Worm (Caenorhabditis elegans) whole organism, L4 larva: ENCODE measurements around the gene dhps-1.

Experiments
- D1046.2 ChIP-seq: fragments of 200-800 bp; sonication (Bioruptor generic); IDR thresholded peaks from 2 replicates; pipeline ENCODE4 v1.3.6; 2022; ENCODE audit warnings: missing genetic modification characterization, missing compliant biosample characterization
- F26F4.8 ChIP-seq: fragments of 200-800 bp; sonication (Bioruptor generic); conservative IDR thresholded peaks from 2 replicates; pipeline ENCODE4 v1.3.6; 2022; ENCODE audit warnings: missing genetic modification characterization, missing compliant biosample characterization
- Y48G9A.11 ChIP-seq: fragments of 200-800 bp; sonication (Bioruptor generic); IDR thresholded peaks from 2 replicates; pipeline ENCODE4 v1.3.6; 2022; ENCODE audit warnings: missing genetic modification reagents, missing genetic modification characterization, missing compliant biosample characterization
- ZK546.5 ChIP-seq, 2 experiments: sonication (generic microtip); optimal IDR thresholded peaks; 2 replicates each; lab custom pipeline; 2017; ENCODE audit warnings: missing biosample characterization in 2 of 2, missing genetic modification characterization in 2 of 2
- aha-1 ChIP-seq: fragments of 150-350 bp; peaks from one replicate; lab custom pipeline; 2014; ENCODE audit warnings: missing biosample characterization, missing genetic modification characterization
- ama-1 ChIP-seq: fragments of 150-350 bp; optimal IDR thresholded peaks from 2 replicates; lab custom pipeline; 2014; ENCODE audit warnings: inconsistent platforms, mixed read lengths
- arid-1 ChIP-seq: fragments of 200-800 bp; sonication (Bioruptor generic); conservative IDR thresholded peaks from 2 replicates; pipeline ENCODE4 v1.3.6; 2022; ENCODE audit warnings: missing genetic modification reagents, missing genetic modification characterization, missing compliant biosample characterization
- ceh-20 ChIP-seq: fragments of 200-800 bp; sonication (Bioruptor generic); IDR thresholded peaks from 2 replicates; pipeline ENCODE4 v1.3.6; 2022; ENCODE audit warnings: missing genetic modification reagents, missing genetic modification characterization, missing compliant biosample characterization
- ceh-32 ChIP-seq: sonication (generic microtip); optimal IDR thresholded peaks from 2 replicates; lab custom pipeline; 2016; ENCODE audit warnings: mild to moderate bottlenecking, missing genetic modification characterization, missing compliant biosample characterization; ENCODE audit not compliant: poor library complexity
- ceh-44 ChIP-seq: fragments of 200-800 bp; sonication (Bioruptor generic); IDR thresholded peaks from 2 replicates; pipeline ENCODE4 v1.3.6; 2022; ENCODE audit warnings: missing genetic modification reagents, missing genetic modification characterization, missing compliant biosample characterization
- ceh-62 ChIP-seq: sonication (generic microtip); optimal IDR thresholded peaks from 2 replicates; lab custom pipeline; 2017; ENCODE audit warnings: missing biosample characterization, missing genetic modification characterization
- ceh-82 ChIP-seq: sonication (generic microtip); optimal IDR thresholded peaks from 2 replicates; lab custom pipeline; 2017; ENCODE audit warnings: missing biosample characterization, missing genetic modification characterization
- cey-2 ChIP-seq: sonication (generic microtip); optimal IDR thresholded peaks from 3 replicates; lab custom pipeline; 2017; ENCODE audit warnings: missing genetic modification characterization, mild to moderate bottlenecking, missing compliant biosample characterization, antibody characterized with exemption, borderline replicate concordance; ENCODE audit not compliant: insufficient read depth
- ctbp-1 ChIP-seq: fragments of 200-800 bp; sonication (Bioruptor generic); IDR thresholded peaks from 2 replicates; pipeline ENCODE4 v1.3.6; 2022; ENCODE audit warnings: missing genetic modification reagents, missing genetic modification characterization, missing compliant biosample characterization
- daf-12 ChIP-seq: fragments of 150-350 bp; optimal IDR thresholded peaks from 2 replicates; lab custom pipeline; 2014; ENCODE audit warnings: missing biosample characterization, missing genetic modification reagents, missing genetic modification characterization
- daf-16 ChIP-seq, 3 experiments: sonication (generic microtip); optimal IDR thresholded peaks; 2 replicates each; lab custom pipeline; 2016 to 2017; ENCODE audit warnings: missing genetic modification characterization in 3 of 3, missing genetic modification reagents in 3 of 3, mild to moderate bottlenecking in 2 of 3, missing compliant biosample characterization in 2 of 3, missing biosample characterization in 1 of 3, moderate library complexity in 1 of 3
- dmd-6 ChIP-seq: fragments of 200-800 bp; sonication (Bioruptor generic); IDR thresholded peaks from 2 replicates; pipeline ENCODE4 v1.3.6; 2022; ENCODE audit warnings: missing genetic modification reagents, missing genetic modification characterization, missing compliant biosample characterization
- duxl-1 ChIP-seq: sonication (generic microtip); optimal IDR thresholded peaks from 2 replicates; lab custom pipeline; 2016; ENCODE audit warnings: mild to moderate bottlenecking, missing genetic modification characterization, moderate library complexity, missing compliant biosample characterization; ENCODE audit not compliant: poor library complexity
- dve-1 ChIP-seq: sonication (generic microtip); optimal IDR thresholded peaks from 2 replicates; lab custom pipeline; 2017; ENCODE audit warnings: antibody characterized with exemption, mild to moderate bottlenecking, missing genetic modification characterization, missing compliant biosample characterization; ENCODE audit not compliant: insufficient read depth
- egl-43 ChIP-seq: fragments of 200-800 bp; sonication (Bioruptor generic); IDR thresholded peaks from 2 replicates; pipeline ENCODE4 v1.3.6; 2022; ENCODE audit warnings: missing genetic modification reagents, missing genetic modification characterization, missing compliant biosample characterization
- fos-1 ChIP-seq: fragments of 150-350 bp; optimal IDR thresholded peaks from 2 replicates; lab custom pipeline; 2014; ENCODE audit warnings: missing biosample characterization, missing genetic modification characterization
- hlh-11 ChIP-seq: fragments of 200-800 bp; sonication (Bioruptor generic); optimal IDR thresholded peaks from 2 replicates; lab custom pipeline; 2018; ENCODE audit warnings: mild to moderate bottlenecking, missing genetic modification characterization, missing compliant biosample characterization
- lim-7 ChIP-seq: fragments of 200-800 bp; sonication (Bioruptor generic); IDR thresholded peaks from 2 replicates; pipeline ENCODE4 v1.3.6; 2022; ENCODE audit warnings: missing genetic modification characterization, missing compliant biosample characterization
- lin-1 ChIP-seq: fragments of 200-800 bp; sonication (Bioruptor generic); IDR thresholded peaks from 2 replicates; pipeline ENCODE4 v1.3.6; 2022; ENCODE audit warnings: missing genetic modification reagents, missing genetic modification characterization, missing compliant biosample characterization
- lin-13 ChIP-seq: fragments of 150-350 bp; optimal IDR thresholded peaks from 2 replicates; lab custom pipeline; 2014; ENCODE audit warnings: missing biosample characterization, missing genetic modification reagents, missing genetic modification characterization
- lin-15B ChIP-seq: fragments of 150-350 bp; sonication (generic microtip); optimal IDR thresholded peaks from 3 replicates; lab custom pipeline; 2014; ENCODE audit warnings: missing biosample characterization, missing genetic modification characterization
- lin-29 ChIP-seq: fragments of 200-800 bp; sonication (Bioruptor generic); IDR thresholded peaks from 2 replicates; pipeline ENCODE4 v1.3.6; 2022; ENCODE audit warnings: missing genetic modification reagents, missing genetic modification characterization, missing compliant biosample characterization
- lin-38 ChIP-seq: fragments of 200-800 bp; sonication (Bioruptor generic); IDR thresholded peaks from 2 replicates; pipeline ENCODE4 v1.3.6; 2022; ENCODE audit warnings: missing genetic modification reagents, missing genetic modification characterization, missing compliant biosample characterization
- lin-39 ChIP-seq: fragments of 150-350 bp; optimal IDR thresholded peaks from 2 replicates; lab custom pipeline; 2014; ENCODE audit warnings: missing biosample characterization, missing genetic modification reagents, missing genetic modification characterization
- lsy-2 ChIP-seq, 2 experiments: fragments of 150-350 bp in 1 of 2; sonication (generic microtip) in 1 of 2; optimal IDR thresholded peaks; 2 replicates each; lab custom pipeline; 2014 to 2017; ENCODE audit warnings: missing biosample characterization in 2 of 2, missing genetic modification characterization in 2 of 2
- mxl-2 ChIP-seq: fragments of 200-800 bp; sonication (Bioruptor generic); conservative IDR thresholded peaks from 2 replicates; pipeline ENCODE4 v1.3.6; 2022; ENCODE audit warnings: missing genetic modification reagents, missing genetic modification characterization, missing compliant biosample characterization
- nhr-10 ChIP-seq: fragments of 150-350 bp; optimal IDR thresholded peaks from 2 replicates; lab custom pipeline; 2014; ENCODE audit warnings: missing biosample characterization, missing genetic modification characterization
- nhr-102 ChIP-seq: sonication (generic microtip); optimal IDR thresholded peaks from 2 replicates; lab custom pipeline; 2016; ENCODE audit warnings: mild to moderate bottlenecking, missing genetic modification characterization, moderate library complexity, missing compliant biosample characterization
- nhr-11 ChIP-seq: fragments of 150-350 bp; optimal IDR thresholded peaks from 2 replicates; lab custom pipeline; 2014; ENCODE audit warnings: missing biosample characterization, missing genetic modification characterization
- nhr-25 ChIP-seq: sonication (generic microtip); optimal IDR thresholded peaks from 2 replicates; lab custom pipeline; 2017; ENCODE audit warnings: missing genetic modification characterization, mild to moderate bottlenecking, missing compliant biosample characterization, antibody characterized with exemption, moderate library complexity, borderline replicate concordance; ENCODE audit not compliant: insufficient read depth
- nhr-76 ChIP-seq: fragments of 150-350 bp; optimal IDR thresholded peaks from 2 replicates; lab custom pipeline; 2014; ENCODE audit warnings: missing biosample characterization, missing genetic modification characterization
- nhr-77 ChIP-seq: fragments of 150-350 bp; optimal IDR thresholded peaks from 2 replicates; lab custom pipeline; 2014; ENCODE audit warnings: missing biosample characterization, missing genetic modification characterization
- php-3 ChIP-seq: fragments of 200-800 bp; sonication (Bioruptor generic); IDR thresholded peaks from 2 replicates; pipeline ENCODE4 v1.3.6; 2022; ENCODE audit warnings: missing genetic modification reagents, missing genetic modification characterization, missing compliant biosample characterization
- rbr-2 ChIP-seq: sonication (generic microtip); optimal IDR thresholded peaks from 2 replicates; lab custom pipeline; 2016; ENCODE audit warnings: missing genotype, missing genetic modification characterization, missing compliant biosample characterization
- sdz-12 ChIP-seq: fragments of 200-800 bp; sonication (Bioruptor generic); optimal IDR thresholded peaks from 2 replicates; lab custom pipeline; 2018; ENCODE audit warnings: mild to moderate bottlenecking, missing genetic modification characterization, missing compliant biosample characterization
- snpc-1.2 ChIP-seq: fragments of 200-800 bp; sonication (Bioruptor generic); IDR thresholded peaks from 2 replicates; pipeline ENCODE4 v1.3.6; 2022; ENCODE audit warnings: missing genetic modification reagents, missing genetic modification characterization, missing compliant biosample characterization
- unc-39 ChIP-seq: sonication (generic microtip); optimal IDR thresholded peaks from 2 replicates; lab custom pipeline; 2017; ENCODE audit warnings: missing biosample characterization, missing genetic modification characterization
- unc-62 ChIP-seq, 3 experiments: fragments of 150-350 bp in 1 of 3; sonication (generic microtip); optimal IDR thresholded peaks in 2 of 3; peaks in 1 of 3; 1 replicate in 1 of 3; 2 replicates in 2 of 3; lab custom pipeline; 2014 to 2017; ENCODE audit warnings: missing biosample characterization in 3 of 3, missing genetic modification characterization in 3 of 3, missing genetic modification reagents in 3 of 3, missing genotype in 1 of 3
- vab-7 ChIP-seq: fragments of 200-800 bp; sonication (Bioruptor generic); IDR thresholded peaks from 2 replicates; pipeline ENCODE4 v1.3.6; 2022; ENCODE audit warnings: missing genetic modification reagents, missing genetic modification characterization, missing compliant biosample characterization
- zfp-3 ChIP-seq: fragments of 200-800 bp; sonication (Bioruptor generic); conservative IDR thresholded peaks from 2 replicates; pipeline ENCODE4 v1.3.6; 2022; ENCODE audit warnings: missing genetic modification reagents, missing genetic modification characterization, missing compliant biosample characterization
- ztf-11 ChIP-seq: fragments of 150-350 bp; optimal IDR thresholded peaks from 2 replicates; lab custom pipeline; 2014; ENCODE audit warnings: missing biosample characterization, missing genetic modification characterization

Gene dhps-1

DNA sequence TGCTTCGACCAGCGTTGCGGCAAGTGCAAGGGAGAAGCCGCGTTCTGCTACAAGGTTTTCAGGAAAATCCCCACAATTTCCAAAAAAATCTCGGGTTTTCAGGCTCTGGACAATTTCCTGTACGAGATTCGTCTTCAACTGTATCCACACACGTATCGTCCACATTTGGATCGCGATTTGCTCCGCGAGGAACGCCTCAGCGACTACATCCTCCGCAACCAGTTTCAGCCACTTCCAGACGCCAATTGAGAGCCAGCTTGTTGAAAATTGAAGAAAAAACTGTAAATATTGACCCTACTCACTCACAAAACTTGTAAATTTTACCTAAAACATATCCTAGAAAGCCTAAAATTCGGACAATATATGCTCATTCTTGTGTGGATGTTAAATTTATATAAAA lies 28.0 kb upstream of the dhps-1 start:
- TF ChIP-seq lin-38 (GFP tag; lab: Robert Waterston, UW) = peak; percentile 14; the same call in 1 of the 2 replicates
- TF ChIP-seq nhr-11 (tag; lab: Kevin White, UChicago) = no peak
- TF ChIP-seq ZK546.5 (tag; optimal IDR thresholded peaks at IDR 0.05; lab: Kevin White, UChicago) = no peak
- no peak for TF ChIP-seq cey-2 (tag; lab: Kevin White, UChicago)
- no peak for TF ChIP-seq fos-1 (tag; lab: Kevin White, UChicago)
- no peak for TF ChIP-seq ctbp-1 (GFP tag; lab: Robert Waterston, UW)
- no peak for TF ChIP-seq vab-7
- no peak for TF ChIP-seq nhr-10
- no peak for TF ChIP-seq ceh-62 (tag; lab: Kevin White, UChicago)
- peak; percentile 2 for TF ChIP-seq hlh-11 (tag; lab: Kevin White, UChicago)
- 0 out of 2 replicates have a peak, but pooled peaks have one; percentile 13 for TF ChIP-seq dmd-6 (GFP tag; lab: Robert Waterston, UW)
- no peak for TF ChIP-seq ceh-32 (tag; lab: Kevin White, UChicago)
- peak; percentile 87 for TF ChIP-seq ama-1 (lab: Kevin White, UChicago)
- TF ChIP-seq nhr-25 = no peak
- TF ChIP-seq lin-15B (tag; lab: Kevin White, UChicago) = no peak
- no peak for TF ChIP-seq dve-1 (tag; lab: Kevin White, UChicago)
- peak; percentile 81 for TF ChIP-seq aha-1 (tag; lab: Kevin White, UChicago)
- no peak for TF ChIP-seq lin-13 (GFP tag; lab: Kevin White, UChicago)
- peak; percentile 28 for TF ChIP-seq sdz-12 (GFP tag; lab: Kevin White, UChicago)
- no peak for TF ChIP-seq duxl-1
- no peak for TF ChIP-seq ceh-44 (GFP tag; lab: Robert Waterston, UW)
- TF ChIP-seq daf-12 (tag; lab: Kevin White, UChicago) = no peak
- peak; percentile 70; the same call in 1 of the 2 replicates for TF ChIP-seq arid-1 (GFP tag; lab: Robert Waterston, UW)
- no peak for TF ChIP-seq lin-39 (tag; lab: Kevin White, UChicago)
- peak in 1 of 2 experiments; percentile 72 for TF ChIP-seq unc-62 (GFP tag; optimal IDR thresholded peaks at IDR 0.05 in 1 of 2; lab: Kevin White, UChicago)
- TF ChIP-seq unc-62 (tag; optimal IDR thresholded peaks at IDR 0.05; lab: Kevin White, UChicago) = no peak
- TF ChIP-seq rbr-2 = no peak
- peak; percentile 32; the same call in 1 of the 2 replicates for TF ChIP-seq lin-1
- 0 out of 2 replicates have a peak, but pooled peaks have one; percentile 38 for TF ChIP-seq egl-43 (GFP tag; lab: Robert Waterston, UW)
- no peak for TF ChIP-seq ztf-11
- 0 out of 2 replicates have a peak, but pooled peaks have one; percentile 51 for TF ChIP-seq F26F4.8
- TF ChIP-seq mxl-2 = no peak
- TF ChIP-seq, all 104 proteins: peak for 11

DNA sequence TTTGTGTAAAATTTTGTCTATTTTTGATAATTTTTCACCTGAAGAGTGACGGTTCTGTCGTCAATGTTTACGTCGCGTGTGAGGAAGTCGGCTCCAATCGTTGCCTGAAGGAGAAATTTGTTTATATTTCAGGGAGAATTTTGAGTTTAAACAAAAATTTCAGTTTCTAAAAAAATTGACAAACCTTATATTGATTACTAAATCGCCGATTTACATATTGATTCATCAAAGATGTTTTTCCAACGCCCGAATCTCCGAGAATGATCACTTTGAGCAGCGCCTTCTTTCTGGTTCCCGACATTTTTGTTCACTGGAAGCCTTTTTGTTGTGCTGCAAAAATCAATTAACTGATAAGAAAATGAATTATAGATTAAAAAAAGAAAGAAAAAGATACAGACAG lies 26.2 kb upstream of the dhps-1 start, which contains the start of gene rab-7:
TSS of gene rab-7 (minus strand) at position 330 of the 400 bp plus-strand sequence.
- TF ChIP-seq ceh-82 (no peak), php-3 (no peak), nhr-77 (tag; lab: Kevin White, UChicago) (peak; percentile 8), arid-1 (GFP tag; lab: Robert Waterston, UW) (no peak), aha-1 (tag; lab: Kevin White, UChicago) (peak; percentile 95), lin-29 (GFP tag; lab: Robert Waterston, UW) (no peak), lin-38 (GFP tag; lab: Robert Waterston, UW) (peak; percentile 63), ceh-20 (GFP tag; lab: Robert Waterston, UW) (no peak), dve-1 (tag; lab: Kevin White, UChicago) (peak; percentile 58), ctbp-1 (GFP tag; lab: Robert Waterston, UW) (0 out of 2 replicates have a peak, but pooled peaks have one; percentile 28), mxl-2 (no peak), Y48G9A.11 (GFP tag; lab: Robert Waterston, UW) (peak; percentile 44; the same call in 1 of the 2 replicates), D1046.2 (GFP tag; lab: Robert Waterston, UW) (0 out of 2 replicates have a peak, but pooled peaks have one; percentile 6), lin-13 (GFP tag; lab: Kevin White, UChicago) (peak; percentile 24), daf-16 (GFP tag; optimal IDR thresholded peaks at IDR 0.05; lab: Kevin White, UChicago) (no peak), daf-16 (tag; optimal IDR thresholded peaks at IDR 0.05; lab: Kevin White, UChicago) (peak; percentile 41), snpc-1.2 (GFP tag; lab: Robert Waterston, UW) (no peak), nhr-76 (no peak), zfp-3 (0 out of 2 replicates have a peak, but pooled peaks have one; percentile 46), lim-7 (GFP tag; lab: Robert Waterston, UW) (no peak), fos-1 (tag; lab: Kevin White, UChicago) (no peak), nhr-102 (tag; lab: Kevin White, UChicago) (no peak), lsy-2 (tag; optimal IDR thresholded peaks at IDR 0.05; lab: Kevin White, UChicago) (peak in 1 of 2 experiments; percentile 39), unc-39 (tag; lab: Kevin White, UChicago) (no peak), ama-1 (lab: Kevin White, UChicago) (peak; percentile 86)
- TF ChIP-seq, all 104 proteins: peak for 12
